Worm (Caenorhabditis elegans) whole organism, L3 larva: ENCODE data around the gene F09C6.14.

Experiments
- R02D3.7 ChIP-seq: fragments of 150-350 bp; optimal IDR thresholded peaks from 2 replicates; lab custom pipeline; 2014; ENCODE audit warnings: missing biosample characterization, missing genetic modification characterization
- ZK546.5 ChIP-seq: sonication (generic microtip); optimal IDR thresholded peaks from 2 replicates; lab custom pipeline; 2017; ENCODE audit warnings: missing biosample characterization, missing genetic modification characterization
- aly-2 ChIP-seq: fragments of 150-350 bp; optimal IDR thresholded peaks from 2 replicates; lab custom pipeline; 2014; ENCODE audit warnings: missing biosample characterization, missing genetic modification characterization
- ama-1 ChIP-seq: fragments of 150-350 bp; optimal IDR thresholded peaks from 2 replicates; lab custom pipeline; 2018
- ceh-28 ChIP-seq: fragments of 150-350 bp; optimal IDR thresholded peaks from 2 replicates; lab custom pipeline; 2014; ENCODE audit warnings: missing biosample characterization, missing genetic modification reagents, missing genetic modification characterization
- ceh-82 ChIP-seq: fragments of 150-350 bp; optimal IDR thresholded peaks from 2 replicates; lab custom pipeline; 2014; ENCODE audit warnings: missing biosample characterization, missing genetic modification characterization
- ceh-9 ChIP-seq: sonication (generic microtip); optimal IDR thresholded peaks from 2 replicates; lab custom pipeline; 2018; ENCODE audit warnings: missing biosample characterization, missing genetic modification characterization
- daf-12 ChIP-seq: fragments of 150-350 bp; optimal IDR thresholded peaks from 2 replicates; lab custom pipeline; 2014; ENCODE audit warnings: missing biosample characterization, missing genetic modification reagents, missing genetic modification characterization
- egl-27 ChIP-seq: sonication (generic microtip); optimal IDR thresholded peaks from 4 replicates; lab custom pipeline; 2017; ENCODE audit warnings: missing biosample characterization, missing genetic modification reagents, missing genetic modification characterization
- egl-5 ChIP-seq: fragments of 150-350 bp; optimal IDR thresholded peaks from 2 replicates; lab custom pipeline; 2017; ENCODE audit warnings: missing biosample characterization, missing genetic modification reagents, missing genetic modification characterization, inconsistent platforms
- elt-1 ChIP-seq: fragments of 150-350 bp; optimal IDR thresholded peaks from 2 replicates; lab custom pipeline; 2014; ENCODE audit warnings: missing biosample characterization, missing genetic modification characterization
- elt-2 ChIP-seq: sonication (generic microtip); optimal IDR thresholded peaks from 2 replicates; lab custom pipeline; 2016; ENCODE audit warnings: missing genetic modification reagents, mild to moderate bottlenecking, missing genetic modification characterization, missing compliant biosample characterization
- elt-3 ChIP-seq, 3 experiments: fragments of 150-350 bp in 1 of 3; sonication (generic microtip) in 2 of 3; optimal IDR thresholded peaks; 2 replicates in 2 of 3; 4 replicates in 1 of 3; lab custom pipeline; 2014 to 2017; ENCODE audit warnings: missing biosample characterization in 3 of 3, missing genetic modification characterization in 3 of 3
- eor-1 ChIP-seq, 2 experiments: fragments of 150-350 bp; optimal IDR thresholded peaks; 2 replicates each; lab custom pipeline; 2014 to 2018; ENCODE audit warnings: missing biosample characterization in 2 of 2, missing genetic modification characterization in 2 of 2
- fkh-10 ChIP-seq: sonication (generic microtip); optimal IDR thresholded peaks from 2 replicates; lab custom pipeline; 2017; ENCODE audit warnings: missing biosample characterization, missing genetic modification reagents, missing genetic modification characterization
- fkh-2 ChIP-seq: fragments of 150-350 bp; optimal IDR thresholded peaks from 2 replicates; lab custom pipeline; 2014; ENCODE audit warnings: missing biosample characterization, missing genetic modification reagents, missing genetic modification characterization
- fos-1 ChIP-seq: fragments of 150-350 bp; optimal IDR thresholded peaks from 2 replicates; lab custom pipeline; 2014; ENCODE audit warnings: missing biosample characterization, missing genetic modification characterization
- hmg-11 ChIP-seq: sonication (generic microtip); optimal IDR thresholded peaks from 2 replicates; lab custom pipeline; 2016; ENCODE audit warnings: missing genetic modification characterization, missing compliant biosample characterization
- jun-1 ChIP-seq: fragments of 150-350 bp; optimal IDR thresholded peaks from 2 replicates; lab custom pipeline; 2014; ENCODE audit warnings: missing biosample characterization, missing genetic modification reagents, missing genetic modification characterization
- lin-15B ChIP-seq: fragments of 150-350 bp; optimal IDR thresholded peaks from 2 replicates; lab custom pipeline; 2014; ENCODE audit warnings: missing biosample characterization, missing genetic modification characterization
- lin-39 ChIP-seq: fragments of 150-350 bp; optimal IDR thresholded peaks from 2 replicates; lab custom pipeline; 2018; ENCODE audit warnings: missing biosample characterization, missing genetic modification reagents, missing genetic modification characterization
- mdl-1 ChIP-seq: fragments of 150-350 bp; optimal IDR thresholded peaks from 2 replicates; lab custom pipeline; 2014; ENCODE audit warnings: missing biosample characterization, missing genetic modification characterization
- nfya-1 ChIP-seq: sonication (generic microtip); optimal IDR thresholded peaks from 2 replicates; lab custom pipeline; 2017; ENCODE audit warnings: missing genetic modification characterization, mild to moderate bottlenecking, missing compliant biosample characterization, antibody characterized with exemption, moderate library complexity; ENCODE audit not compliant: insufficient read depth
- nhr-12 ChIP-seq: fragments of 150-350 bp; optimal IDR thresholded peaks from 2 replicates; lab custom pipeline; 2014; ENCODE audit warnings: missing biosample characterization, missing genetic modification characterization
- nhr-23 ChIP-seq: fragments of 150-350 bp; optimal IDR thresholded peaks from 2 replicates; lab custom pipeline; 2014; ENCODE audit warnings: missing biosample characterization, missing genetic modification reagents, missing genetic modification characterization
- nhr-43 ChIP-seq: sonication (generic microtip); optimal IDR thresholded peaks from 2 replicates; lab custom pipeline; 2016; ENCODE audit warnings: mild to moderate bottlenecking, missing genetic modification characterization, missing compliant biosample characterization; ENCODE audit not compliant: poor library complexity, severe bottlenecking
- nhr-67 ChIP-seq: fragments of 150-350 bp; optimal IDR thresholded peaks from 2 replicates; lab custom pipeline; 2014; ENCODE audit warnings: missing biosample characterization, missing genetic modification characterization
- nhr-77 ChIP-seq: fragments of 150-350 bp; optimal IDR thresholded peaks from 2 replicates; lab custom pipeline; 2014; ENCODE audit warnings: missing biosample characterization, missing genetic modification characterization
- pha-4 ChIP-seq: fragments of 150-350 bp; optimal IDR thresholded peaks from 2 replicates; lab custom pipeline; 2014; ENCODE audit warnings: missing biosample characterization, missing genetic modification reagents, missing genetic modification characterization
- pqm-1 ChIP-seq: fragments of 150-350 bp; optimal IDR thresholded peaks from 2 replicates; lab custom pipeline; 2017; ENCODE audit warnings: missing biosample characterization, missing genetic modification characterization, inconsistent platforms
- sea-2 ChIP-seq: fragments of 150-350 bp; sonication (generic microtip); optimal IDR thresholded peaks from 4 replicates; lab custom pipeline; 2014; ENCODE audit warnings: missing biosample characterization, missing genetic modification reagents, missing genetic modification characterization
- snpc-4 ChIP-seq: fragments of 150-350 bp; optimal IDR thresholded peaks from 2 replicates; lab custom pipeline; 2014; ENCODE audit warnings: missing biosample characterization, missing genetic modification characterization
- tbx-2 ChIP-seq: sonication (generic microtip); optimal IDR thresholded peaks from 2 replicates; lab custom pipeline; 2016; ENCODE audit warnings: mild to moderate bottlenecking, missing genetic modification characterization, missing compliant biosample characterization
- unc-39 ChIP-seq: sonication (generic microtip); optimal IDR thresholded peaks from 4 replicates; lab custom pipeline; 2017; ENCODE audit warnings: missing biosample characterization, missing genetic modification characterization
- unc-62 ChIP-seq: fragments of 150-350 bp; sonication (generic microtip); optimal IDR thresholded peaks from 4 replicates; lab custom pipeline; 2014; ENCODE audit warnings: missing biosample characterization, missing genetic modification reagents, missing genetic modification characterization
- zag-1 ChIP-seq: fragments of 150-350 bp; optimal IDR thresholded peaks from 2 replicates; lab custom pipeline; 2014; ENCODE audit warnings: missing biosample characterization, missing genetic modification characterization

The F09C6.14 gene

ce11 chrV:16880679-16881078, at the start of gene F09C6.14:
TSS of gene F09C6.14 (plus strand) at chrV:16880979.
- TF ChIP-seq pha-4 (tag; lab: Kevin White, UChicago) (no peak), pqm-1 (tag; lab: Kevin White, UChicago) (no peak), unc-39 (tag; lab: Kevin White, UChicago) (no peak), ceh-28 (tag; lab: Kevin White, UChicago) (no peak), sea-2 (no peak), ZK546.5 (tag; lab: Kevin White, UChicago) (no peak), tbx-2 (tag; lab: Kevin White, UChicago) (no peak), lin-15B (no peak), ceh-9 (tag; lab: Kevin White, UChicago) (no peak), nhr-67 (tag; lab: Kevin White, UChicago) (no peak), elt-2 (tag; lab: Kevin White, UChicago) (no peak), fkh-10 (GFP tag; lab: Kevin White, UChicago) (no peak), egl-27 (tag; lab: Kevin White, UChicago) (no peak), zag-1 (no peak), eor-1 (tag; optimal IDR thresholded peaks at IDR 0.05; lab: Kevin White, UChicago) (no peak), lin-39 (tag; lab: Kevin White, UChicago) (no peak)
- TF ChIP-seq, all 47 proteins: peak for 0

ce11 chrV:16831310-16831709, 49.5 kb upstream of the F09C6.14 start:
- no peak for TF ChIP-seq pqm-1 (tag; lab: Kevin White, UChicago)
- TF ChIP-seq sea-2 = no peak
- TF ChIP-seq ama-1 (lab: Kevin White, UChicago) = no peak
- TF ChIP-seq tbx-2 (tag; lab: Kevin White, UChicago) = no peak
- TF ChIP-seq mdl-1 (tag; lab: Kevin White, UChicago) = no peak
- TF ChIP-seq nhr-23 = no peak
- no peak for TF ChIP-seq daf-12 (tag; lab: Kevin White, UChicago)
- no peak for TF ChIP-seq elt-1
- TF ChIP-seq pha-4 (tag; lab: Kevin White, UChicago) = no peak
- TF ChIP-seq, all 47 proteins: peak for 0

- TF ChIP-seq lin-15B = no peak
- TF ChIP-seq nhr-77 = no peak
- TF ChIP-seq daf-12 (tag; lab: Kevin White, UChicago) = no peak
- TF ChIP-seq hmg-11 (tag; lab: Kevin White, UChicago) = no peak
- no peak for TF ChIP-seq nhr-23
- no peak for TF ChIP-seq snpc-4 (tag; lab: Kevin White, UChicago)
- no peak for TF ChIP-seq sea-2
- no peak for TF ChIP-seq nhr-43
- no peak for TF ChIP-seq fos-1 (tag; lab: Kevin White, UChicago)
- no peak for TF ChIP-seq fkh-10 (GFP tag; lab: Kevin White, UChicago)
- TF ChIP-seq ceh-82 = no peak
- no peak for TF ChIP-seq jun-1
- no peak for TF ChIP-seq nhr-12 (tag; lab: Kevin White, UChicago)
- TF ChIP-seq aly-2 (tag; lab: Kevin White, UChicago) = no peak
Measured at ce11 chrV:16831921-16832320, 48.9 kb upstream of the F09C6.14 start, which contains the start of gene srh-215. TSS of gene srh-215 (minus strand) at chrV:16832021.

DNA sequence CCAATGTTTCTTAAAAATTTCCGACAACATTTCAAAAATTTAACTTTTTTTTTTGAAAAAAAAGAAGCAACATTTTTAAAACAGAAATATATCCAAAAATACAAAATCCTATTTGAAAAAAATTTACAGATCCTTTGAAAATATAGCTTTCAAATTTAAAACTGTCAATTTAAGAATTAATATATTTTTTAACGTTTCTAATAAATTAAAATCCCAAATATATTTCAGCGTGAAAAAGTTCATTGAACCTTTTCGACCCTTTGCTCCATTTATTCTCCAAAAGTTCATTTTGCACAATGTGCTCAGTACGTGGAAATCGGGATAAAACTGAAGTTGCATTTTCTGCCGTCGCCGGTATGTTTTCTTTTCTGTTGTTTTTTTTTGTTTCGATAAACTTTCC, 47.9 kb upstream of the F09C6.14 start, which contains the start of gene phy-3:
TSS of gene phy-3 (plus strand) at position 301 of the 400 bp plus-strand sequence.
- TF ChIP-seq fos-1 (tag; lab: Kevin White, UChicago) (no peak), ceh-9 (tag; lab: Kevin White, UChicago) (no peak), fkh-10 (GFP tag; lab: Kevin White, UChicago) (no peak)

ce11 chrV:16833672-16834071, 47.1 kb upstream of the F09C6.14 start:
- TF ChIP-seq egl-27 (tag; lab: Kevin White, UChicago) (no peak), unc-62 (GFP tag; lab: Kevin White, UChicago) (no peak), R02D3.7 (tag; lab: Kevin White, UChicago) (no peak), egl-5 (tag; lab: Kevin White, UChicago) (no peak), jun-1 (no peak), fkh-10 (GFP tag; lab: Kevin White, UChicago) (no peak), elt-2 (tag; lab: Kevin White, UChicago) (no peak), nhr-23 (no peak), tbx-2 (tag; lab: Kevin White, UChicago) (no peak), elt-3 (tag; optimal IDR thresholded peaks at IDR 0.05; lab: Kevin White, UChicago) (no peak), fkh-2 (tag; lab: Kevin White, UChicago) (no peak), nfya-1 (tag; lab: Kevin White, UChicago) (no peak), ceh-82 (no peak), ama-1 (lab: Kevin White, UChicago) (no peak), pqm-1 (tag; lab: Kevin White, UChicago) (no peak), snpc-4 (tag; lab: Kevin White, UChicago) (no peak)
- TF ChIP-seq, all 47 proteins: peak for 0
